Worm (Caenorhabditis elegans) whole organism, midembryonic: Measurements from ENCODE around the gene spin-3.

ENCODE experiments used
- T22C8.4 ChIP-seq: fragments of 200-800 bp; sonication (Bioruptor generic); IDR thresholded peaks from 2 replicates; pipeline ENCODE4 v1.3.6; 2022; ENCODE audit warnings: missing genetic modification characterization, missing compliant biosample characterization
- flt-1 ChIP-seq: fragments of 200-800 bp; sonication (Bioruptor generic); IDR thresholded peaks from 2 replicates; pipeline ENCODE4 v1.3.6; 2022; ENCODE audit warnings: missing genetic modification characterization, missing compliant biosample characterization
- klf-2 ChIP-seq: fragments of 200-800 bp; sonication (Bioruptor generic); conservative IDR thresholded peaks from 2 replicates; pipeline ENCODE4 v1.3.6; 2022; ENCODE audit warnings: missing genetic modification reagents, missing genetic modification characterization, missing compliant biosample characterization
- med-1 ChIP-seq: sonication (generic microtip); optimal IDR thresholded peaks from 2 replicates; lab custom pipeline; 2017; ENCODE audit warnings: missing genetic modification characterization, mild to moderate bottlenecking, missing compliant biosample characterization, antibody characterized with exemption, missing genetic modification reagents; ENCODE audit not compliant: insufficient read depth
- ref-1 ChIP-seq: fragments of 200-800 bp; sonication (Bioruptor generic); conservative IDR thresholded peaks from 2 replicates; pipeline ENCODE4 v1.3.6; 2022; ENCODE audit warnings: missing genetic modification reagents, missing genetic modification characterization, missing compliant biosample characterization

DNA sequence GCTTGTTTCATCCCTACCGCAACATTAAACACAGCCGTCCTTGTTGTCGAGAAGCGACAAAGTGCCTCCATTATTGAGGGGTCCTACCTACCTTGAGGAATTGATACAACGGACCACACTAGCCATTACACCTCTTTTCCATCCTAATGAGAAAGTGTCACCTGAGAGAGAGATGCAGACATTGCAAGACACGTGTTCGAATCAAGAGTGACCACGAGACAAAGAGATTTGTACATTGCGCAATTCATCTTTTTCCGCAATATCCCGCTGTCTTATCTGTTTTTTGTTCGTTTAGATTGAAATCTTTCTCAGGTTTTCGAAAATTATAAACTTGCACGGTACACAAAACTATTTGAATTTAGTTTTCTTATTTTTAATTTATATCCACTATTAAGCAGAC, 39.1 kb downstream of the spin-3 start:
- TF ChIP-seq T22C8.4 (GFP tag; lab: Robert Waterston, UW) (no peak), ref-1 (GFP tag; lab: Robert Waterston, UW) (no peak), flt-1 (GFP tag; lab: Robert Waterston, UW) (no peak), klf-2 (GFP tag; lab: Robert Waterston, UW) (no peak), med-1 (GFP tag; lab: Kevin White, UChicago) (no peak)
